Worm (Caenorhabditis elegans) whole organism, mixed stage, embryonic: Measurements from ENCODE around the gene M02H5.8.

Experiments used
- M03D4.4 ChIP-seq: sonication (generic microtip); optimal IDR thresholded peaks from 2 replicates; lab custom pipeline; 2017; ENCODE audit warnings: mild to moderate bottlenecking, missing genetic modification characterization, missing compliant biosample characterization
- bed-3 ChIP-seq: fragments of 200-800 bp; sonication (Bioruptor generic); optimal IDR thresholded peaks from 3 replicates; lab custom pipeline; 2018; ENCODE audit warnings: mild to moderate bottlenecking, missing genetic modification characterization, moderate library complexity, missing compliant biosample characterization
- blmp-1 ChIP-seq: fragments of 150-350 bp; optimal IDR thresholded peaks from 2 replicates; lab custom pipeline; 2014; ENCODE audit warnings: missing biosample characterization, missing genetic modification characterization
- ceh-43 ChIP-seq: fragments of 200-800 bp; sonication (Bioruptor generic); optimal IDR thresholded peaks from 2 replicates; lab custom pipeline; 2018; ENCODE audit warnings: mild to moderate bottlenecking, missing genetic modification characterization, moderate library complexity, missing compliant biosample characterization
- ceh-83 ChIP-seq: fragments of 200-800 bp; sonication (Bioruptor generic); optimal IDR thresholded peaks from 2 replicates; lab custom pipeline; 2018; ENCODE audit warnings: mild to moderate bottlenecking, missing genetic modification characterization, missing compliant biosample characterization
- ces-1 ChIP-seq: fragments of 150-350 bp; optimal IDR thresholded peaks from 2 replicates; lab custom pipeline; 2014; ENCODE audit warnings: missing biosample characterization, missing genetic modification reagents, missing genetic modification characterization
- cnd-1 ChIP-seq: fragments of 200-800 bp; sonication (Bioruptor generic); optimal IDR thresholded peaks from 2 replicates; lab custom pipeline; 2018; ENCODE audit warnings: mild to moderate bottlenecking, missing genetic modification characterization, missing compliant biosample characterization
- drap-1 ChIP-seq: fragments of 200-800 bp; sonication (Bioruptor generic); optimal IDR thresholded peaks from 3 replicates; lab custom pipeline; 2018; ENCODE audit warnings: mild to moderate bottlenecking, missing genetic modification characterization, missing compliant biosample characterization
- elt-3 ChIP-seq: fragments of 150-350 bp; optimal IDR thresholded peaks from 2 replicates; lab custom pipeline; 2014; ENCODE audit warnings: missing biosample characterization, missing genetic modification characterization
- ham-2 ChIP-seq: fragments of 200-800 bp; sonication (Bioruptor generic); optimal IDR thresholded peaks from 2 replicates; lab custom pipeline; 2018; ENCODE audit warnings: mild to moderate bottlenecking, missing genetic modification characterization, missing compliant biosample characterization
- hlh-1 ChIP-seq: fragments of 150-350 bp; optimal IDR thresholded peaks from 2 replicates; lab custom pipeline; 2014; ENCODE audit warnings: missing biosample characterization, missing genetic modification reagents, missing genetic modification characterization
- lin-13 ChIP-seq: fragments of 150-350 bp; optimal IDR thresholded peaks from 2 replicates; lab custom pipeline; 2014; ENCODE audit warnings: missing biosample characterization, missing genetic modification characterization
- lin-32 ChIP-seq: fragments of 200-800 bp; sonication (Bioruptor generic); optimal IDR thresholded peaks from 2 replicates; lab custom pipeline; 2018; ENCODE audit warnings: mild to moderate bottlenecking, missing genetic modification characterization, missing compliant biosample characterization
- lsy-2 ChIP-seq: fragments of 150-350 bp; optimal IDR thresholded peaks from 2 replicates; lab custom pipeline; 2014; ENCODE audit warnings: missing biosample characterization, missing genetic modification characterization
- mab-5 ChIP-seq: fragments of 150-350 bp; optimal IDR thresholded peaks from 2 replicates; lab custom pipeline; 2014; ENCODE audit warnings: missing biosample characterization, missing genetic modification characterization
- mls-2 ChIP-seq: sonication (generic microtip); optimal IDR thresholded peaks from 2 replicates; lab custom pipeline; 2016; ENCODE audit warnings: mild to moderate bottlenecking, missing genetic modification characterization, moderate library complexity, missing compliant biosample characterization
- nhr-12 ChIP-seq: fragments of 150-350 bp; optimal IDR thresholded peaks from 2 replicates; lab custom pipeline; 2014; ENCODE audit warnings: missing biosample characterization, missing genetic modification characterization
- nhr-2 ChIP-seq: fragments of 150-350 bp; optimal IDR thresholded peaks from 2 replicates; lab custom pipeline; 2014; ENCODE audit warnings: missing biosample characterization, missing genetic modification characterization
- nhr-237 ChIP-seq: fragments of 150-350 bp; optimal IDR thresholded peaks from 2 replicates; lab custom pipeline; 2014; ENCODE audit warnings: missing biosample characterization, missing genetic modification characterization
- nhr-28 ChIP-seq: fragments of 150-350 bp; optimal IDR thresholded peaks from 2 replicates; lab custom pipeline; 2014; ENCODE audit warnings: missing biosample characterization, missing genetic modification characterization
- nhr-76 ChIP-seq: sonication (generic microtip); optimal IDR thresholded peaks from 2 replicates; lab custom pipeline; 2017; ENCODE audit warnings: missing biosample characterization, missing genetic modification characterization
- sem-2 ChIP-seq: fragments of 200-800 bp; sonication (Bioruptor generic); optimal IDR thresholded peaks from 2 replicates; lab custom pipeline; 2018; ENCODE audit warnings: mild to moderate bottlenecking, missing genetic modification characterization, missing compliant biosample characterization
- snpc-4 ChIP-seq: fragments of 150-350 bp; optimal IDR thresholded peaks from 2 replicates; lab custom pipeline; 2014; ENCODE audit warnings: missing biosample characterization, missing genetic modification characterization
- sptf-1 ChIP-seq: sonication (generic microtip); optimal IDR thresholded peaks from 2 replicates; lab custom pipeline; 2017; ENCODE audit warnings: mild to moderate bottlenecking, missing genetic modification characterization, moderate library complexity, missing compliant biosample characterization
- tbx-8 ChIP-seq: fragments of 200-800 bp; sonication (Bioruptor generic); optimal IDR thresholded peaks from 2 replicates; lab custom pipeline; 2018; ENCODE audit warnings: mild to moderate bottlenecking, missing genetic modification characterization, moderate library complexity, missing compliant biosample characterization
- unc-39 ChIP-seq: fragments of 150-350 bp; optimal IDR thresholded peaks from 2 replicates; lab custom pipeline; 2014; ENCODE audit warnings: missing biosample characterization, missing genetic modification characterization
- unc-62 ChIP-seq: fragments of 150-350 bp; optimal IDR thresholded peaks from 2 replicates; lab custom pipeline; 2014; ENCODE audit warnings: missing biosample characterization, missing genetic modification reagents, missing genetic modification characterization
- zip-8 ChIP-seq: fragments of 150-350 bp; optimal IDR thresholded peaks from 2 replicates; lab custom pipeline; 2014; ENCODE audit warnings: missing biosample characterization, missing genetic modification characterization
- ztf-11 ChIP-seq: fragments of 150-350 bp; optimal IDR thresholded peaks from 2 replicates; lab custom pipeline; 2014; ENCODE audit warnings: missing biosample characterization, missing genetic modification characterization

Gene M02H5.8

ce11 chrV:489320-489719 is 39.5 kb downstream of the M02H5.8 start, which contains the start of gene nhr-106:
Gene nhr-106, plus strand, starts transcription at chrV:489620.
- TF ChIP-seq elt-3 (tag; lab: Kevin White, UChicago) (no peak), blmp-1 (tag; lab: Kevin White, UChicago) (no peak), M03D4.4 (tag; lab: Kevin White, UChicago) (no peak), cnd-1 (tag; lab: Kevin White, UChicago) (no peak), nhr-2 (tag; lab: Kevin White, UChicago) (no peak), mls-2 (tag; lab: Kevin White, UChicago) (no peak), ces-1 (GFP tag; lab: Kevin White, UChicago) (no peak), bed-3 (GFP tag; lab: Kevin White, UChicago) (no peak), unc-39 (no peak), nhr-237 (tag; lab: Kevin White, UChicago) (no peak), sem-2 (GFP tag; lab: Kevin White, UChicago) (no peak), mab-5 (tag; lab: Kevin White, UChicago) (no peak), ham-2 (GFP tag; lab: Kevin White, UChicago) (no peak), lin-32 (no peak), zip-8 (tag; lab: Kevin White, UChicago) (no peak), lin-13 (tag; lab: Kevin White, UChicago) (no peak), hlh-1 (tag; lab: Kevin White, UChicago) (no peak)

- no peak for TF ChIP-seq unc-62 (GFP tag; lab: Kevin White, UChicago)
- TF ChIP-seq blmp-1 (tag; lab: Kevin White, UChicago): no peak
- TF ChIP-seq cnd-1 (tag; lab: Kevin White, UChicago): no peak
- no peak for TF ChIP-seq nhr-28 (tag; lab: Kevin White, UChicago)
- TF ChIP-seq nhr-12 (tag; lab: Kevin White, UChicago): no peak
Observed at ce11 chrV:491432-491831, 41.7 kb downstream of the M02H5.8 start, which contains the start of gene str-196. Gene str-196, plus strand, starts transcription at chrV:491732.

DNA sequence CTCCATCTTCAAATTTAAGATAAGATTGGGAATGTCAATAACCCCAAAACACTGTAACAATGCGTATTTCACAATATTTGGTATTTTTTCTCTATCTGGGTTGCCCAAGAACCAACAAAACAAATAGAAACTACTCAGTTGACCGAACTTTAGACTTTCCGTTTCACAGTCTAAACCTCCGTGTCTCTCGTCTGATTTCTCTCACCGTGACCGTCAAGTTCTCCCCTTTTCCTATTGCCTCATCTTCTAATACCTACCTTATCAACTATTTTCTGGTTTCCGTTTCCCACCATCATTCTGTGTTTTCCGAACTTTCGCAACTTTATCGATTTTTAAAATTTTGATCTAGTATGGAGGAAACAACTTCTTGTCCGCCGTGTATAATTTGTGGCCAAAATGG is 44.5 kb downstream of the M02H5.8 start, which contains the start of gene nhr-131:
Gene nhr-131, plus strand, starts transcription at position 87 of the 400 bp plus-strand sequence.
- TF ChIP-seq nhr-28 (tag; lab: Kevin White, UChicago) (no peak), mab-5 (tag; lab: Kevin White, UChicago) (no peak), ztf-11 (tag; lab: Kevin White, UChicago) (no peak)

DNA sequence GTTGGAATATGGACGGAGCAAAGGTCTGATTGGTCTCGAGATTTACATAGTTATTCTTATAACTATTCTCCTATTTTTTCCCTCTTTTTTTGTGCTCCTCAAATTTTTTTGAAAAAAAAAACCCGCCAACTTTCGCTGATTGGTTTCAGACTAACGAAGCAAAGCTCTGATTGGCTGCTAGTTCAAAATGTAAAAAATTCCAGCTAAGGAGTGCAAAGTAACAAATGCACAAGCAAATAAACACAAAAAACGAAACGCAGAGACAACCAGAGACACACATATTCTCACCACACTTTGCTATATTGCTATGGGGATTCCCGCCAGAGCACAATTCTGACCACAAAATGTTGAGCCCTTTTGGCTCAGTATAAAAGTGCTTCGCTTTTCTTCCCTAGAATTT is 47.6 kb downstream of the M02H5.8 start, which contains the start of gene T01G6.1:
Gene T01G6.1, plus strand, starts transcription at position 301 of the 400 bp plus-strand sequence.
- no peak for TF ChIP-seq nhr-76 (tag; lab: Kevin White, UChicago)
- no peak for TF ChIP-seq mab-5 (tag; lab: Kevin White, UChicago)
- TF ChIP-seq nhr-237 (tag; lab: Kevin White, UChicago): no peak
- no peak for TF ChIP-seq lsy-2
- no peak for TF ChIP-seq cnd-1 (tag; lab: Kevin White, UChicago)
- TF ChIP-seq lin-32: no peak
- no peak for TF ChIP-seq tbx-8 (GFP tag; lab: Kevin White, UChicago)
- no peak for TF ChIP-seq blmp-1 (tag; lab: Kevin White, UChicago)
- no peak for TF ChIP-seq zip-8 (tag; lab: Kevin White, UChicago)
- no peak for TF ChIP-seq elt-3 (tag; lab: Kevin White, UChicago)
- no peak for TF ChIP-seq sptf-1 (tag; lab: Kevin White, UChicago)
- no peak for TF ChIP-seq bed-3 (GFP tag; lab: Kevin White, UChicago)
- TF ChIP-seq nhr-12 (tag; lab: Kevin White, UChicago): no peak
- no peak for TF ChIP-seq drap-1
- TF ChIP-seq snpc-4: no peak
- no peak for TF ChIP-seq hlh-1 (tag; lab: Kevin White, UChicago)
- no peak for TF ChIP-seq nhr-2 (tag; lab: Kevin White, UChicago)
- no peak for TF ChIP-seq ceh-43 (GFP tag; lab: Kevin White, UChicago)
- TF ChIP-seq unc-39: no peak
- no peak for TF ChIP-seq ceh-83 (GFP tag; lab: Kevin White, UChicago)
- TF ChIP-seq, all 35 proteins: peak for 0
